Worm (Caenorhabditis elegans) whole organism, young adult: Measurements from ENCODE around the gene acy-1.
A peak's percentile ranks its signal among the peaks of the same experiment; 100 is the strongest.

ENCODE experiments used
- B0019.2 ChIP-seq: fragments of 200-800 bp; sonication (Bioruptor generic); conservative IDR thresholded peaks from 2 replicates; pipeline ENCODE4 v1.3.6; 2022; ENCODE audit warnings: missing genetic modification reagents, missing genetic modification characterization, missing compliant biosample characterization
- B0261.1 ChIP-seq: sonication (generic microtip); optimal IDR thresholded peaks from 2 replicates; lab custom pipeline; 2016; ENCODE audit warnings: mild to moderate bottlenecking, missing genetic modification characterization, moderate library complexity, missing compliant biosample characterization
- B0336.3 ChIP-seq: fragments of 200-800 bp; sonication (Bioruptor generic); IDR thresholded peaks from 2 replicates; pipeline ENCODE4 v1.3.6; 2022; ENCODE audit warnings: missing genetic modification characterization, missing compliant biosample characterization
- C06A6.2 ChIP-seq: fragments of 200-800 bp; sonication (Bioruptor generic); conservative IDR thresholded peaks from 2 replicates; pipeline ENCODE4 v1.3.6; 2022; ENCODE audit warnings: missing genetic modification characterization, missing compliant biosample characterization
- F39B2.1 ChIP-seq: fragments of 200-800 bp; sonication (Bioruptor generic); IDR thresholded peaks from 2 replicates; pipeline ENCODE4 v1.3.6; 2022; ENCODE audit warnings: missing genetic modification reagents, missing genetic modification characterization, missing compliant biosample characterization
- F49E8.2 ChIP-seq: sonication (generic microtip); optimal IDR thresholded peaks from 3 replicates; lab custom pipeline; 2017; ENCODE audit warnings: missing genetic modification characterization, mild to moderate bottlenecking, missing compliant biosample characterization, antibody characterized with exemption, moderate library complexity; ENCODE audit not compliant: insufficient read depth
- F57C9.4 ChIP-seq: sonication (generic microtip); optimal IDR thresholded peaks from 2 replicates; lab custom pipeline; 2017; ENCODE audit warnings: mild to moderate bottlenecking, missing genetic modification characterization, missing compliant biosample characterization
- K11D2.4 ChIP-seq: fragments of 200-800 bp; sonication (Bioruptor generic); IDR thresholded peaks from 2 replicates; pipeline ENCODE4 v1.3.6; 2022; ENCODE audit warnings: missing genetic modification reagents, missing genetic modification characterization, missing compliant biosample characterization
- Y56A3A.18 ChIP-seq: fragments of 200-800 bp; sonication (Bioruptor generic); IDR thresholded peaks from 2 replicates; pipeline ENCODE4 v1.3.6; 2022; ENCODE audit warnings: missing genetic modification reagents, missing genetic modification characterization, missing compliant biosample characterization
- Y95B8A.8 ChIP-seq: fragments of 200-800 bp; sonication (Bioruptor generic); IDR thresholded peaks from 2 replicates; pipeline ENCODE4 v1.3.6; 2022; ENCODE audit warnings: missing genetic modification reagents, missing genetic modification characterization, missing compliant biosample characterization
- ZK185.1 ChIP-seq: sonication (generic microtip); optimal IDR thresholded peaks from 2 replicates; lab custom pipeline; 2016; ENCODE audit warnings: mild to moderate bottlenecking, missing genetic modification characterization, missing compliant biosample characterization; ENCODE audit not compliant: poor library complexity, severe bottlenecking
- aptf-3 ChIP-seq: fragments of 200-800 bp; sonication (Bioruptor generic); IDR thresholded peaks from 2 replicates; pipeline ENCODE4 v1.3.6; 2022; ENCODE audit warnings: missing genetic modification characterization, missing compliant biosample characterization
- atf-7 ChIP-seq: sonication (generic microtip); optimal IDR thresholded peaks from 2 replicates; lab custom pipeline; 2017; ENCODE audit warnings: mild to moderate bottlenecking, missing genetic modification characterization, missing compliant biosample characterization
- attf-5 ChIP-seq: fragments of 200-800 bp; sonication (Bioruptor generic); optimal IDR thresholded peaks from 2 replicates; lab custom pipeline; 2018; ENCODE audit warnings: mild to moderate bottlenecking, missing genetic modification characterization, missing compliant biosample characterization
- ceh-100 ChIP-seq: fragments of 200-800 bp; sonication (Bioruptor generic); IDR thresholded peaks from 2 replicates; pipeline ENCODE4 v1.3.6; 2022; ENCODE audit warnings: missing genetic modification reagents, missing genetic modification characterization, missing compliant biosample characterization
- ceh-79 ChIP-seq: sonication (generic microtip); optimal IDR thresholded peaks from 2 replicates; lab custom pipeline; 2017; ENCODE audit warnings: mild to moderate bottlenecking, missing genetic modification characterization, missing compliant biosample characterization
- die-1 ChIP-seq: sonication (generic microtip); optimal IDR thresholded peaks from 2 replicates; lab custom pipeline; 2016; ENCODE audit warnings: missing genotype, mild to moderate bottlenecking, missing genetic modification characterization, missing compliant biosample characterization
- dpff-1 ChIP-seq: sonication (generic microtip); optimal IDR thresholded peaks from 2 replicates; lab custom pipeline; 2017; ENCODE audit warnings: mild to moderate bottlenecking, missing genetic modification characterization, missing compliant biosample characterization
- efl-1 ChIP-seq: fragments of 150-350 bp; optimal IDR thresholded peaks from 2 replicates; lab custom pipeline; 2014; ENCODE audit warnings: missing biosample characterization, missing genetic modification reagents, missing genetic modification characterization
- egrh-3 ChIP-seq: fragments of 200-800 bp; sonication (Bioruptor generic); IDR thresholded peaks from 2 replicates; pipeline ENCODE4 v1.3.6; 2022; ENCODE audit warnings: missing genetic modification reagents, missing genetic modification characterization, missing compliant biosample characterization
- fkh-3 ChIP-seq: sonication (generic microtip); optimal IDR thresholded peaks from 2 replicates; lab custom pipeline; 2016; ENCODE audit warnings: mild to moderate bottlenecking, missing genetic modification characterization, missing compliant biosample characterization
- gei-17 ChIP-seq: fragments of 200-800 bp; sonication (Bioruptor generic); optimal IDR thresholded peaks from 2 replicates; lab custom pipeline; 2018; ENCODE audit warnings: mild to moderate bottlenecking, missing genetic modification characterization, missing compliant biosample characterization
- him-1 ChIP-seq: sonication (generic microtip); optimal IDR thresholded peaks from 2 replicates; lab custom pipeline; 2016; ENCODE audit warnings: missing genotype, missing genetic modification reagents, missing genetic modification characterization, missing compliant biosample characterization
- hlh-26 ChIP-seq: fragments of 200-800 bp; sonication (Bioruptor generic); conservative IDR thresholded peaks from 2 replicates; pipeline ENCODE4 v1.3.6; 2022; ENCODE audit warnings: missing genetic modification reagents, missing genetic modification characterization, missing compliant biosample characterization
- hmg-1.2 ChIP-seq: fragments of 200-800 bp; sonication (Bioruptor generic); IDR thresholded peaks from 2 replicates; pipeline ENCODE4 v1.3.6; 2022; ENCODE audit warnings: missing genetic modification reagents, missing genetic modification characterization, missing compliant biosample characterization
- hmg-20 ChIP-seq: fragments of 200-800 bp; sonication (Bioruptor generic); IDR thresholded peaks from 2 replicates; pipeline ENCODE4 v1.3.6; 2022; ENCODE audit warnings: missing genetic modification reagents, missing genetic modification characterization, missing compliant biosample characterization
- hsf-1 ChIP-seq: fragments of 200-800 bp; sonication (Bioruptor generic); IDR thresholded peaks from 2 replicates; pipeline ENCODE4 v1.3.6; 2022; ENCODE audit warnings: missing genetic modification reagents, missing genetic modification characterization, missing compliant biosample characterization
- let-526 ChIP-seq: fragments of 200-800 bp; sonication (Bioruptor generic); IDR thresholded peaks from 2 replicates; pipeline ENCODE4 v1.3.6; 2022; ENCODE audit warnings: missing genetic modification reagents, missing genetic modification characterization, missing compliant biosample characterization
- let-607 ChIP-seq, 2 experiments: fragments of 200-800 bp in 1 of 2; sonication (Bioruptor generic) in 1 of 2; sonication (generic microtip) in 1 of 2; optimal IDR thresholded peaks; 2 replicates each; lab custom pipeline; 2016 to 2018; ENCODE audit warnings: mild to moderate bottlenecking in 2 of 2, missing compliant biosample characterization in 2 of 2, missing genetic modification characterization in 2 of 2, moderate library complexity in 2 of 2, missing genotype in 1 of 2
- lin-54 ChIP-seq: fragments of 200-800 bp; sonication (Bioruptor generic); optimal IDR thresholded peaks from 2 replicates; lab custom pipeline; 2018; ENCODE audit warnings: mild to moderate bottlenecking, missing genetic modification characterization, missing compliant biosample characterization
- lsl-1 ChIP-seq: fragments of 200-800 bp; sonication (Bioruptor generic); optimal IDR thresholded peaks from 2 replicates; lab custom pipeline; 2018; ENCODE audit warnings: mild to moderate bottlenecking, missing genetic modification characterization, moderate library complexity, missing compliant biosample characterization
- mes-4 ChIP-seq: sonication (generic microtip); optimal IDR thresholded peaks from 2 replicates; lab custom pipeline; 2016; ENCODE audit warnings: missing genotype, missing genetic modification characterization, missing compliant biosample characterization
- mxl-1 ChIP-seq: sonication (generic microtip); optimal IDR thresholded peaks from 2 replicates; lab custom pipeline; 2016; ENCODE audit warnings: missing genetic modification characterization, missing compliant biosample characterization
- nfya-1 ChIP-seq: sonication (generic microtip); optimal IDR thresholded peaks from 2 replicates; lab custom pipeline; 2017; ENCODE audit warnings: antibody characterized with exemption, missing compliant biosample characterization, missing genetic modification characterization, borderline replicate concordance; ENCODE audit not compliant: insufficient read depth
- nhr-120 ChIP-seq: fragments of 200-800 bp; sonication (Bioruptor generic); IDR thresholded peaks from 2 replicates; pipeline ENCODE4 v1.3.6; 2022; ENCODE audit warnings: missing genetic modification characterization, missing compliant biosample characterization
- nhr-179 ChIP-seq: sonication (generic microtip); optimal IDR thresholded peaks from 2 replicates; lab custom pipeline; 2016; ENCODE audit warnings: mild to moderate bottlenecking, missing genetic modification characterization, missing compliant biosample characterization
- nhr-80 ChIP-seq: sonication (generic microtip); optimal IDR thresholded peaks from 2 replicates; lab custom pipeline; 2016; ENCODE audit warnings: missing genetic modification characterization, missing compliant biosample characterization
- nhr-90 ChIP-seq: sonication (generic microtip); optimal IDR thresholded peaks from 2 replicates; lab custom pipeline; 2016; ENCODE audit warnings: missing genotype, mild to moderate bottlenecking, missing genetic modification characterization, missing compliant biosample characterization
- pbrm-1 ChIP-seq: fragments of 200-800 bp; sonication (Bioruptor generic); IDR thresholded peaks from 2 replicates; pipeline ENCODE4 v1.3.6; 2022; ENCODE audit warnings: missing genetic modification reagents, missing genetic modification characterization, missing compliant biosample characterization
- rcor-1 ChIP-seq: fragments of 200-800 bp; sonication (Bioruptor generic); IDR thresholded peaks from 2 replicates; pipeline ENCODE4 v1.3.6; 2022; ENCODE audit warnings: missing genetic modification reagents, missing genetic modification characterization, missing compliant biosample characterization
- rec-8 ChIP-seq, 2 experiments: sonication (generic microtip); optimal IDR thresholded peaks; 2 replicates each; lab custom pipeline; 2016; ENCODE audit warnings: mild to moderate bottlenecking in 2 of 2, missing genetic modification characterization in 2 of 2, missing genetic modification reagents in 2 of 2, missing genotype in 2 of 2, missing biosample characterization in 1 of 2, missing compliant biosample characterization in 1 of 2, moderate library complexity in 1 of 2
- rpc-1 ChIP-seq, 2 experiments: fragments of 150-350 bp in 1 of 2; sonication (generic microtip) in 1 of 2; optimal IDR thresholded peaks; 2 replicates each; lab custom pipeline; 2014 to 2018; ENCODE audit warnings: missing biosample characterization in 1 of 2, missing genetic modification characterization in 1 of 2, missing genetic modification reagents in 1 of 2, missing genotype in 1 of 2
- sea-2 ChIP-seq: fragments of 200-800 bp; sonication (Bioruptor generic); IDR thresholded peaks from 2 replicates; pipeline ENCODE4 v1.3.6; 2022; ENCODE audit warnings: missing genetic modification characterization, missing compliant biosample characterization
- snpc-1.3 ChIP-seq: sonication (generic microtip); optimal IDR thresholded peaks from 2 replicates; lab custom pipeline; 2017; ENCODE audit warnings: missing genetic modification characterization, mild to moderate bottlenecking, missing compliant biosample characterization, antibody characterized with exemption, moderate library complexity, missing genotype, missing genetic modification reagents; ENCODE audit not compliant: insufficient read depth
- snpc-3.4 ChIP-seq: sonication (generic microtip); optimal IDR thresholded peaks from 2 replicates; lab custom pipeline; 2017; ENCODE audit warnings: missing genetic modification characterization, mild to moderate bottlenecking, missing compliant biosample characterization, antibody characterized with exemption, moderate library complexity, missing genotype, missing genetic modification reagents
- tlf-1 ChIP-seq: fragments of 200-800 bp; sonication (Bioruptor generic); optimal IDR thresholded peaks from 2 replicates; lab custom pipeline; 2018; ENCODE audit warnings: mild to moderate bottlenecking, missing genetic modification characterization, missing compliant biosample characterization
- zfh-2 ChIP-seq: fragments of 200-800 bp; sonication (Bioruptor generic); conservative IDR thresholded peaks from 2 replicates; pipeline ENCODE4 v1.3.6; 2022; ENCODE audit warnings: missing genetic modification reagents, missing genetic modification characterization, missing compliant biosample characterization
- ztf-6 ChIP-seq: fragments of 200-800 bp; sonication (Bioruptor generic); IDR thresholded peaks from 2 replicates; pipeline ENCODE4 v1.3.6; 2022; ENCODE audit warnings: missing genetic modification reagents, missing genetic modification characterization, missing compliant biosample characterization

The acy-1 gene

DNA sequence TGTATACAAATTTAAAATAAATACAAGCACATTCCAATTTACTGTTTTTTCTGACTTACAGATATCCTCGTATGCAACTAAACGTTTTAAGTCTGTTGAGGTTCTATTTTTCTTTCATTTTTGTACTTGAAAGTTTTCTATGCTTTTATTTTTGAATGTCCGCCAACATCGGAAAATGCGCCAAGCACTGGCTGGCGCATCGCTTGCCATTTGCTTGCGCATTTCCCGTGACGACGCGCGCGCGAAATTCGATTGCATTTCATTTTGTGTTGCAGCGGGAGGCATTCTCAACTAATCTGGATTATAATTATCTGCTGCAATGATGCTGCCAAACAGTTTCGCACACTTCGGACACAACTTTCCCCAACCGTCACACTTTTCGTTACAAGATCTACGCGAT is 35.1 kb downstream of the acy-1 start, which contains the start of gene fbxl-2 (continued):
- peak; percentile 82 for TF ChIP-seq hmg-1.2 (GFP tag; lab: Robert Waterston, UW)
- TF ChIP-seq ceh-100 (GFP tag; lab: Robert Waterston, UW), result peak; percentile 83
- TF ChIP-seq pbrm-1 (GFP tag; lab: Robert Waterston, UW), result peak; percentile 94
- 0 out of 2 replicates have a peak, but pooled peaks have one; percentile 49 for TF ChIP-seq aptf-3
- TF ChIP-seq nhr-90 (tag; lab: Kevin White, UChicago), result peak; percentile 60
- TF ChIP-seq fkh-3, result peak; percentile 10
- peak; percentile 10 for TF ChIP-seq him-1 (tag; lab: Kevin White, UChicago)
- TF ChIP-seq tlf-1, result peak; percentile 96
- TF ChIP-seq C06A6.2, result peak; percentile 85
- TF ChIP-seq efl-1 (GFP tag; lab: Kevin White, UChicago), result peak; percentile 96
- TF ChIP-seq lsl-1 (GFP tag; lab: Kevin White, UChicago), result peak; percentile 85
- TF ChIP-seq F49E8.2 (tag; lab: Kevin White, UChicago), result peak; percentile 64
- no peak for TF ChIP-seq nfya-1 (tag; lab: Kevin White, UChicago)
- peak; percentile 92 for TF ChIP-seq ZK185.1
- TF ChIP-seq die-1 (tag; lab: Kevin White, UChicago), result no peak
- no peak for TF ChIP-seq hlh-26
- 0 out of 2 replicates have a peak, but pooled peaks have one; percentile 26 for TF ChIP-seq ztf-6 (GFP tag; lab: Robert Waterston, UW)
- peak; percentile 95 for TF ChIP-seq B0336.3 (GFP tag; lab: Robert Waterston, UW)
- TF ChIP-seq sea-2 (GFP tag; lab: Robert Waterston, UW), result no peak
- TF ChIP-seq rec-8 (tag; optimal IDR thresholded peaks at IDR 0.05; lab: Kevin White, UChicago), result no peak
- no peak for TF ChIP-seq F57C9.4
- peak; percentile 98 for TF ChIP-seq attf-5 (GFP tag; lab: Kevin White, UChicago)
- peak; percentile 41 for TF ChIP-seq snpc-1.3 (tag; lab: Kevin White, UChicago)
- TF ChIP-seq Y56A3A.18 (GFP tag; lab: Robert Waterston, UW), result peak; percentile 88
- TF ChIP-seq B0019.2 (GFP tag; lab: Robert Waterston, UW), result peak; percentile 59; the same call in 1 of the 2 replicates
- TF ChIP-seq rpc-1 (optimal IDR thresholded peaks at IDR 0.05; lab: Kevin White, UChicago), result no peak
- TF ChIP-seq rpc-1 (tag; optimal IDR thresholded peaks at IDR 0.05; lab: Kevin White, UChicago), result no peak
- peak; percentile 88 for TF ChIP-seq snpc-3.4 (tag; lab: Kevin White, UChicago)
- peak; percentile 78 for TF ChIP-seq gei-17 (GFP tag; lab: Kevin White, UChicago)
- TF ChIP-seq nhr-120, result no peak
- TF ChIP-seq mxl-1 (tag; lab: Kevin White, UChicago), result no peak
- peak; percentile 91 for TF ChIP-seq K11D2.4 (GFP tag; lab: Robert Waterston, UW)
- TF ChIP-seq B0261.1 (tag; lab: Kevin White, UChicago), result peak; percentile 21
- peak; percentile 79 for TF ChIP-seq nhr-80 (tag; lab: Kevin White, UChicago)
- peak; percentile 92 for TF ChIP-seq zfh-2 (GFP tag; lab: Robert Waterston, UW)
- TF ChIP-seq F39B2.1 (GFP tag; lab: Robert Waterston, UW), result peak; percentile 81; the same call in 1 of the 2 replicates
- TF ChIP-seq let-526 (GFP tag; lab: Robert Waterston, UW), result peak; percentile 85
- peak; percentile 63 for TF ChIP-seq egrh-3
- peak; percentile 99 for TF ChIP-seq lin-54 (GFP tag; lab: Kevin White, UChicago)
- TF ChIP-seq ceh-79 (tag; lab: Kevin White, UChicago), result no peak
- TF ChIP-seq nhr-179 (tag; lab: Kevin White, UChicago), result no peak
- peak; percentile 84 for TF ChIP-seq Y95B8A.8 (GFP tag; lab: Robert Waterston, UW)
- TF ChIP-seq atf-7 (tag; lab: Kevin White, UChicago), result peak; percentile 82
- TF ChIP-seq hsf-1 (GFP tag; lab: Robert Waterston, UW), result peak; percentile 85
- no peak for TF ChIP-seq mes-4 (tag; lab: Kevin White, UChicago)
- TF ChIP-seq rcor-1 (GFP tag; lab: Robert Waterston, UW), result peak; percentile 92
- TF ChIP-seq hmg-20 (GFP tag; lab: Robert Waterston, UW), result peak; percentile 90
- TF ChIP-seq let-607 (tag; optimal IDR thresholded peaks at IDR 0.05; lab: Kevin White, UChicago), result peak; percentile 54 to 83
- TF ChIP-seq dpff-1 (tag; lab: Kevin White, UChicago), result no peak
